Worm (Caenorhabditis elegans) whole organism, L2 larva: Measurements from ENCODE around the gene Y39A1A.21.
A peak's percentile ranks its signal among the peaks of the same experiment; 100 is the strongest.

Experiments used
- C34F6.9 ChIP-seq: fragments of 150-350 bp; optimal IDR thresholded peaks from 2 replicates; lab custom pipeline; 2014; ENCODE audit warnings: missing biosample characterization, missing genetic modification characterization
- F13H6.1 ChIP-seq: sonication (generic microtip); optimal IDR thresholded peaks from 2 replicates; lab custom pipeline; 2016; ENCODE audit warnings: missing genetic modification characterization, missing compliant biosample characterization
- R02D3.7 ChIP-seq: fragments of 150-350 bp; optimal IDR thresholded peaks from 2 replicates; lab custom pipeline; 2014; ENCODE audit warnings: missing biosample characterization, missing genetic modification characterization
- ZK546.5 ChIP-seq: sonication (generic microtip); optimal IDR thresholded peaks from 2 replicates; lab custom pipeline; 2017; ENCODE audit warnings: missing biosample characterization, missing genetic modification characterization
- alr-1 ChIP-seq: fragments of 150-350 bp; optimal IDR thresholded peaks from 2 replicates; lab custom pipeline; 2014; ENCODE audit warnings: missing biosample characterization, missing genetic modification characterization
- ama-1 ChIP-seq: fragments of 150-350 bp; optimal IDR thresholded peaks from 2 replicates; lab custom pipeline; 2018; ENCODE audit warnings: inconsistent platforms
- blmp-1 ChIP-seq: sonication (generic microtip); optimal IDR thresholded peaks from 2 replicates; lab custom pipeline; 2017; ENCODE audit warnings: missing genetic modification characterization, mild to moderate bottlenecking, missing compliant biosample characterization, antibody characterized with exemption, moderate library complexity; ENCODE audit not compliant: insufficient read depth
- ceh-16 ChIP-seq: fragments of 150-350 bp; optimal IDR thresholded peaks from 2 replicates; lab custom pipeline; 2014; ENCODE audit warnings: missing biosample characterization, missing genetic modification characterization
- ceh-82 ChIP-seq: fragments of 150-350 bp; optimal IDR thresholded peaks from 2 replicates; lab custom pipeline; 2014; ENCODE audit warnings: missing biosample characterization, missing genetic modification characterization
- crh-2 ChIP-seq: sonication (generic microtip); optimal IDR thresholded peaks from 2 replicates; lab custom pipeline; 2017; ENCODE audit warnings: missing biosample characterization, missing genetic modification characterization
- dmd-4 ChIP-seq: sonication (generic microtip); optimal IDR thresholded peaks from 2 replicates; lab custom pipeline; 2017; ENCODE audit warnings: missing biosample characterization, missing genetic modification characterization
- egl-27 ChIP-seq: sonication (generic microtip); optimal IDR thresholded peaks from 3 replicates; lab custom pipeline; 2017; ENCODE audit warnings: missing biosample characterization, missing genetic modification reagents, missing genetic modification characterization
- elt-1 ChIP-seq: fragments of 150-350 bp; optimal IDR thresholded peaks from 2 replicates; lab custom pipeline; 2014; ENCODE audit warnings: missing biosample characterization, missing genetic modification characterization
- elt-3 ChIP-seq: sonication (generic microtip); optimal IDR thresholded peaks from 2 replicates; lab custom pipeline; 2017; ENCODE audit warnings: missing biosample characterization, missing genetic modification characterization
- fos-1 ChIP-seq: fragments of 150-350 bp; optimal IDR thresholded peaks from 2 replicates; lab custom pipeline; 2014; ENCODE audit warnings: missing biosample characterization, missing genetic modification characterization
- gmeb-1 ChIP-seq: fragments of 150-350 bp; optimal IDR thresholded peaks from 2 replicates; lab custom pipeline; 2014; ENCODE audit warnings: missing biosample characterization, missing genetic modification characterization
- lin-11 ChIP-seq: fragments of 150-350 bp; sonication (generic microtip); optimal IDR thresholded peaks from 2 replicates; lab custom pipeline; 2014; ENCODE audit warnings: missing biosample characterization, missing genetic modification characterization, inconsistent platforms, mixed read lengths
- lin-39 ChIP-seq: fragments of 150-350 bp; optimal IDR thresholded peaks from 2 replicates; lab custom pipeline; 2014; ENCODE audit warnings: missing biosample characterization, missing genetic modification reagents, missing genetic modification characterization
- lsy-2 ChIP-seq, 2 experiments: fragments of 150-350 bp in 1 of 2; sonication (generic microtip) in 1 of 2; optimal IDR thresholded peaks; 2 replicates each; lab custom pipeline; 2014 to 2017; ENCODE audit warnings: missing biosample characterization in 2 of 2, missing genetic modification characterization in 2 of 2
- mab-5 ChIP-seq: fragments of 150-350 bp; optimal IDR thresholded peaks from 2 replicates; lab custom pipeline; 2014; ENCODE audit warnings: missing biosample characterization, missing genetic modification characterization
- mbf-1 ChIP-seq: sonication (generic microtip); optimal IDR thresholded peaks from 2 replicates; lab custom pipeline; 2017; ENCODE audit warnings: missing biosample characterization, missing genetic modification characterization
- mdl-1 ChIP-seq, 2 experiments: fragments of 150-350 bp in 1 of 2; sonication (generic microtip) in 1 of 2; optimal IDR thresholded peaks; 2 replicates each; lab custom pipeline; 2017; ENCODE audit warnings: missing biosample characterization in 2 of 2, missing genetic modification characterization in 2 of 2
- nhr-12 ChIP-seq: fragments of 150-350 bp; optimal IDR thresholded peaks from 2 replicates; lab custom pipeline; 2014; ENCODE audit warnings: missing biosample characterization, missing genetic modification characterization
- nhr-129 ChIP-seq: fragments of 150-350 bp; optimal IDR thresholded peaks from 2 replicates; lab custom pipeline; 2014; ENCODE audit warnings: missing biosample characterization, missing genetic modification characterization
- nhr-21 ChIP-seq: fragments of 150-350 bp; optimal IDR thresholded peaks from 2 replicates; lab custom pipeline; 2014; ENCODE audit warnings: missing biosample characterization, missing genetic modification characterization
- nhr-23 ChIP-seq: fragments of 150-350 bp; optimal IDR thresholded peaks from 2 replicates; lab custom pipeline; 2014; ENCODE audit warnings: missing biosample characterization, missing genetic modification reagents, missing genetic modification characterization
- nhr-25 ChIP-seq: fragments of 150-350 bp; sonication (generic microtip); optimal IDR thresholded peaks from 3 replicates; lab custom pipeline; 2014; ENCODE audit warnings: missing biosample characterization, missing genetic modification characterization
- nhr-6 ChIP-seq: fragments of 150-350 bp; optimal IDR thresholded peaks from 2 replicates; lab custom pipeline; 2014; ENCODE audit warnings: missing biosample characterization, missing genetic modification characterization
- peb-1 ChIP-seq: fragments of 150-350 bp; optimal IDR thresholded peaks from 2 replicates; lab custom pipeline; 2014; ENCODE audit warnings: missing biosample characterization, missing genetic modification characterization
- sem-4 ChIP-seq: fragments of 150-350 bp; optimal IDR thresholded peaks from 2 replicates; lab custom pipeline; 2014; ENCODE audit warnings: missing biosample characterization, missing genetic modification reagents, missing genetic modification characterization
- skn-1 ChIP-seq: sonication (generic microtip); optimal IDR thresholded peaks from 2 replicates; lab custom pipeline; 2017; ENCODE audit warnings: missing biosample characterization, missing genetic modification characterization
- sma-3 ChIP-seq: sonication (generic microtip); optimal IDR thresholded peaks from 2 replicates; lab custom pipeline; 2016; ENCODE audit warnings: missing genetic modification reagents, missing genetic modification characterization, missing compliant biosample characterization
- sma-9 ChIP-seq, 2 experiments: fragments of 150-350 bp in 1 of 2; sonication (generic microtip) in 1 of 2; optimal IDR thresholded peaks; 2 replicates each; lab custom pipeline; 2014 to 2016; ENCODE audit warnings: missing genetic modification characterization in 2 of 2, mild to moderate bottlenecking in 1 of 2, missing biosample characterization in 1 of 2, missing compliant biosample characterization in 1 of 2, missing genetic modification reagents in 1 of 2, moderate library complexity in 1 of 2
- snpc-4 ChIP-seq: fragments of 150-350 bp; optimal IDR thresholded peaks from 2 replicates; lab custom pipeline; 2014; ENCODE audit warnings: missing biosample characterization, missing genetic modification characterization
- zag-1 ChIP-seq: fragments of 150-350 bp; optimal IDR thresholded peaks from 2 replicates; lab custom pipeline; 2014; ENCODE audit warnings: missing biosample characterization, missing genetic modification characterization
- ztf-1 ChIP-seq: fragments of 200-800 bp; sonication (Bioruptor generic); conservative IDR thresholded peaks from 2 replicates; pipeline ENCODE4 v1.3.6; 2022; ENCODE audit warnings: missing genetic modification characterization, missing compliant biosample characterization
- ztf-11 ChIP-seq: sonication (generic microtip); optimal IDR thresholded peaks from 2 replicates; lab custom pipeline; 2017; ENCODE audit warnings: missing biosample characterization, missing genetic modification characterization
- ztf-4 ChIP-seq: fragments of 150-350 bp; optimal IDR thresholded peaks from 2 replicates; lab custom pipeline; 2014; ENCODE audit warnings: missing biosample characterization, missing genetic modification characterization

Gene Y39A1A.21

ce11 chrIII:10717479-10717878, 10.7 kb upstream of the Y39A1A.21 start (continued):
- TF ChIP-seq C34F6.9 (peak; percentile 46), peb-1 (no peak), crh-2 (tag; lab: Kevin White, UChicago) (peak; percentile 81), blmp-1 (peak; percentile 89), ztf-11 (tag; lab: Kevin White, UChicago) (no peak), F13H6.1 (tag; lab: Kevin White, UChicago) (peak; percentile 80), mab-5 (tag; lab: Kevin White, UChicago) (peak; percentile 12), snpc-4 (tag; lab: Kevin White, UChicago) (no peak), lin-39 (tag; lab: Kevin White, UChicago) (no peak)

ce11 chrIII:10716091-10716490, 9.3 kb upstream of the Y39A1A.21 start, which contains the start of gene W09D10.4:
Gene W09D10.4, minus strand, starts transcription at chrIII:10716191.
- TF ChIP-seq F13H6.1 (tag; lab: Kevin White, UChicago), result peak; percentile 20
- no peak for TF ChIP-seq ztf-1 (GFP tag; lab: Robert Waterston, UW)
- no peak for TF ChIP-seq skn-1 (tag; lab: Kevin White, UChicago)
- no peak for TF ChIP-seq alr-1 (tag; lab: Kevin White, UChicago)
- TF ChIP-seq R02D3.7 (tag; lab: Kevin White, UChicago), result no peak
- no peak for TF ChIP-seq ceh-82 (tag; lab: Kevin White, UChicago)
- peak; percentile 10 for TF ChIP-seq nhr-129 (tag; lab: Kevin White, UChicago)
- TF ChIP-seq elt-1 (tag; lab: Kevin White, UChicago), result no peak
- no peak for TF ChIP-seq sem-4 (tag; lab: Kevin White, UChicago)
- peak; percentile 32 for TF ChIP-seq sma-9 (GFP tag; optimal IDR thresholded peaks at IDR 0.05; lab: Kevin White, UChicago)
- no peak for TF ChIP-seq sma-9 (tag; optimal IDR thresholded peaks at IDR 0.05; lab: Kevin White, UChicago)
- no peak for TF ChIP-seq mbf-1 (tag; lab: Kevin White, UChicago)
- TF ChIP-seq zag-1 (tag; lab: Kevin White, UChicago), result no peak

ce11 chrIII:10714541-10714940, 7.7 kb upstream of the Y39A1A.21 start:
- no peak for TF ChIP-seq nhr-25 (tag; lab: Kevin White, UChicago)
- TF ChIP-seq lin-39 (tag; lab: Kevin White, UChicago), result no peak
- TF ChIP-seq C34F6.9, result no peak
- no peak for TF ChIP-seq blmp-1
- TF ChIP-seq ZK546.5 (tag; lab: Kevin White, UChicago), result no peak
- TF ChIP-seq lin-11 (tag; lab: Kevin White, UChicago), result no peak
- TF ChIP-seq ztf-11 (tag; lab: Kevin White, UChicago), result no peak
- TF ChIP-seq gmeb-1 (tag; lab: Kevin White, UChicago), result no peak
- TF ChIP-seq alr-1 (tag; lab: Kevin White, UChicago), result no peak
- no peak for TF ChIP-seq ceh-16
- TF ChIP-seq egl-27, result no peak
- no peak for TF ChIP-seq dmd-4 (tag; lab: Kevin White, UChicago)
- no peak for TF ChIP-seq F13H6.1 (tag; lab: Kevin White, UChicago)
- no peak for TF ChIP-seq elt-3
- no peak for TF ChIP-seq zag-1 (tag; lab: Kevin White, UChicago)
- no peak for TF ChIP-seq peb-1
- TF ChIP-seq mdl-1 (tag; optimal IDR thresholded peaks at IDR 0.05; lab: Kevin White, UChicago), result no peak
- no peak for TF ChIP-seq ztf-1 (GFP tag; lab: Robert Waterston, UW)
- TF ChIP-seq sma-9 (GFP tag; optimal IDR thresholded peaks at IDR 0.05; lab: Kevin White, UChicago), result no peak
- TF ChIP-seq sma-9 (tag; optimal IDR thresholded peaks at IDR 0.05; lab: Kevin White, UChicago), result no peak
- no peak for TF ChIP-seq nhr-12 (tag; lab: Kevin White, UChicago)

- TF ChIP-seq nhr-129 (tag; lab: Kevin White, UChicago) (peak; percentile 26), nhr-21 (tag; lab: Kevin White, UChicago) (peak; percentile 34), ztf-4 (peak; percentile 32), sma-3 (GFP tag; lab: Kevin White, UChicago) (peak; percentile 48), fos-1 (tag; lab: Kevin White, UChicago) (peak; percentile 70), blmp-1 (no peak), nhr-23 (tag; lab: Kevin White, UChicago) (no peak), lsy-2 (tag; optimal IDR thresholded peaks at IDR 0.05; lab: Kevin White, UChicago) (peak in 1 of 2 experiments; percentile 36), F13H6.1 (tag; lab: Kevin White, UChicago) (peak; percentile 4), ama-1 (lab: Kevin White, UChicago) (peak; percentile 16), crh-2 (tag; lab: Kevin White, UChicago) (no peak), gmeb-1 (tag; lab: Kevin White, UChicago) (no peak), nhr-6 (tag; lab: Kevin White, UChicago) (peak; percentile 3), ceh-16 (peak; percentile 24), mdl-1 (tag; optimal IDR thresholded peaks at IDR 0.05; lab: Kevin White, UChicago) (no peak)
Measured at ce11 chrIII:10711192-10711673, 4.4 kb upstream of the Y39A1A.21 start, which contains the start of gene W09D10.5. Gene W09D10.5, minus strand, starts transcription at chrIII:10711536.
